Worm (Caenorhabditis elegans) whole organism, L1 larva: ENCODE measurements around the gene Y42H9B.3.

Source experiments
- C04F5.9 ChIP-seq: sonication (generic microtip); optimal IDR thresholded peaks from 2 replicates; lab custom pipeline; 2016; ENCODE audit warnings: missing genetic modification characterization, missing compliant biosample characterization
- C34B4.2 ChIP-seq: sonication (generic microtip); optimal IDR thresholded peaks from 2 replicates; lab custom pipeline; 2017; ENCODE audit warnings: mild to moderate bottlenecking, missing genetic modification characterization, missing compliant biosample characterization
- Y116A8C.19 ChIP-seq: sonication (generic microtip); optimal IDR thresholded peaks from 2 replicates; lab custom pipeline; 2016; ENCODE audit warnings: missing compliant biosample characterization, missing genetic modification characterization, borderline replicate concordance
- blmp-1 ChIP-seq: fragments of 150-350 bp; optimal IDR thresholded peaks from 2 replicates; lab custom pipeline; 2014; ENCODE audit warnings: missing biosample characterization, missing genetic modification characterization
- ceh-82 ChIP-seq, 3 experiments: fragments of 150-350 bp in 1 of 3; sonication (generic microtip) in 2 of 3; optimal IDR thresholded peaks; 2 replicates each; lab custom pipeline; 2014 to 2017; ENCODE audit warnings: missing biosample characterization in 3 of 3, missing genetic modification characterization in 3 of 3
- ceh-88 ChIP-seq: fragments of 200-800 bp; sonication (Bioruptor generic); IDR thresholded peaks from 2 replicates; pipeline ENCODE4 v1.3.6; 2022; ENCODE audit warnings: missing genetic modification characterization, missing compliant biosample characterization
- ces-1 ChIP-seq: fragments of 150-350 bp; optimal IDR thresholded peaks from 2 replicates; lab custom pipeline; 2014; ENCODE audit warnings: missing biosample characterization, missing genetic modification reagents, missing genetic modification characterization
- dpl-1 ChIP-seq, 3 experiments: fragments of 150-350 bp in 2 of 3; sonication (generic microtip) in 1 of 3; optimal IDR thresholded peaks; 2 replicates each; lab custom pipeline; 2014 to 2017; ENCODE audit warnings: missing biosample characterization in 3 of 3, missing genetic modification characterization in 3 of 3, missing genetic modification reagents in 3 of 3
- egl-13 ChIP-seq: sonication (generic microtip); optimal IDR thresholded peaks from 2 replicates; lab custom pipeline; 2016; ENCODE audit warnings: missing genotype, missing genetic modification reagents, missing genetic modification characterization, missing compliant biosample characterization
- elt-2 ChIP-seq: sonication (generic microtip); optimal IDR thresholded peaks from 2 replicates; lab custom pipeline; 2016; ENCODE audit warnings: missing genetic modification characterization, mild to moderate bottlenecking, inconsistent platforms, missing compliant biosample characterization, missing genetic modification reagents
- elt-3 ChIP-seq, 6 experiments: fragments of 150-350 bp in 1 of 6; sonication (generic microtip); optimal IDR thresholded peaks; 2 replicates each; lab custom pipeline; 2017 to 2018; ENCODE audit warnings: missing biosample characterization in 6 of 6, missing genetic modification characterization in 6 of 6, inconsistent platforms in 1 of 6
- fos-1 ChIP-seq: fragments of 150-350 bp; optimal IDR thresholded peaks from 2 replicates; lab custom pipeline; 2014; ENCODE audit warnings: missing biosample characterization, missing genetic modification characterization
- grh-1 ChIP-seq: fragments of 200-800 bp; sonication (Bioruptor generic); IDR thresholded peaks from 2 replicates; pipeline ENCODE4 v1.3.6; 2022; ENCODE audit warnings: missing genetic modification reagents, missing genetic modification characterization, missing compliant biosample characterization
- hlh-17 ChIP-seq: fragments of 200-800 bp; sonication (Bioruptor generic); optimal IDR thresholded peaks from 2 replicates; lab custom pipeline; 2018; ENCODE audit warnings: missing genetic modification characterization, mild to moderate bottlenecking, missing compliant biosample characterization, moderate library complexity, borderline replicate concordance
- hlh-4 ChIP-seq: sonication (generic microtip); optimal IDR thresholded peaks from 2 replicates; lab custom pipeline; 2016; ENCODE audit warnings: mild to moderate bottlenecking, missing genetic modification characterization, missing compliant biosample characterization
- irx-1 ChIP-seq: sonication (generic microtip); optimal IDR thresholded peaks from 2 replicates; lab custom pipeline; 2016; ENCODE audit warnings: missing genetic modification characterization, missing compliant biosample characterization
- lin-13 ChIP-seq: fragments of 150-350 bp; optimal IDR thresholded peaks from 2 replicates; lab custom pipeline; 2014; ENCODE audit warnings: missing biosample characterization, missing genetic modification reagents, missing genetic modification characterization
- lin-14 ChIP-seq: fragments of 200-800 bp; sonication (Bioruptor generic); optimal IDR thresholded peaks from 2 replicates; lab custom pipeline; 2018; ENCODE audit warnings: mild to moderate bottlenecking, missing genetic modification characterization, moderate library complexity, missing compliant biosample characterization
- lin-35 ChIP-seq, 2 experiments: fragments of 150-350 bp; optimal IDR thresholded peaks; 2 replicates each; lab custom pipeline; 2014; ENCODE audit warnings: missing biosample characterization in 2 of 2, missing genetic modification characterization in 2 of 2, missing genetic modification reagents in 2 of 2
- lin-39 ChIP-seq: fragments of 150-350 bp; optimal IDR thresholded peaks from 2 replicates; lab custom pipeline; 2014; ENCODE audit warnings: missing biosample characterization, missing genetic modification reagents, missing genetic modification characterization
- lsy-2 ChIP-seq, 2 experiments: fragments of 150-350 bp; optimal IDR thresholded peaks; 2 replicates each; lab custom pipeline; 2014; ENCODE audit warnings: missing biosample characterization in 2 of 2, missing genetic modification characterization in 2 of 2
- mdl-1 ChIP-seq, 2 experiments: fragments of 150-350 bp; optimal IDR thresholded peaks; 2 replicates each; lab custom pipeline; 2014 to 2017; ENCODE audit warnings: missing biosample characterization in 2 of 2, missing genetic modification characterization in 2 of 2, inconsistent platforms in 1 of 2
- mep-1 ChIP-seq: fragments of 150-350 bp; optimal IDR thresholded peaks from 2 replicates; lab custom pipeline; 2014; ENCODE audit warnings: missing biosample characterization, missing genetic modification characterization
- nhr-11 ChIP-seq: fragments of 150-350 bp; optimal IDR thresholded peaks from 2 replicates; lab custom pipeline; 2014; ENCODE audit warnings: missing biosample characterization, missing genetic modification characterization
- nhr-12 ChIP-seq: sonication (generic microtip); optimal IDR thresholded peaks from 2 replicates; lab custom pipeline; 2017; ENCODE audit warnings: missing biosample characterization, missing genetic modification characterization
- nhr-19 ChIP-seq: fragments of 200-800 bp; sonication (Bioruptor generic); conservative IDR thresholded peaks from 2 replicates; pipeline ENCODE4 v1.3.6; 2022; ENCODE audit warnings: missing genetic modification characterization, missing compliant biosample characterization
- nhr-20 ChIP-seq: sonication (generic microtip); optimal IDR thresholded peaks from 2 replicates; lab custom pipeline; 2016; ENCODE audit warnings: mild to moderate bottlenecking, missing genetic modification characterization, missing compliant biosample characterization
- nhr-237 ChIP-seq: fragments of 150-350 bp; optimal IDR thresholded peaks from 2 replicates; lab custom pipeline; 2014; ENCODE audit warnings: missing biosample characterization, missing genetic modification characterization
- nhr-71 ChIP-seq: sonication (generic microtip); optimal IDR thresholded peaks from 2 replicates; lab custom pipeline; 2016; ENCODE audit warnings: mild to moderate bottlenecking, missing genetic modification characterization, moderate library complexity, missing compliant biosample characterization
- nhr-84 ChIP-seq: sonication (generic microtip); optimal IDR thresholded peaks from 2 replicates; lab custom pipeline; 2017; ENCODE audit warnings: missing biosample characterization, missing genetic modification characterization
- nhr-85 ChIP-seq: sonication (generic microtip); peaks from one replicate; lab custom pipeline; 2016; ENCODE audit warnings: missing genetic modification characterization, inconsistent platforms, missing compliant biosample characterization
- nhr-90 ChIP-seq: sonication (generic microtip); optimal IDR thresholded peaks from 2 replicates; lab custom pipeline; 2016; ENCODE audit warnings: mild to moderate bottlenecking, missing genetic modification characterization, missing compliant biosample characterization; ENCODE audit not compliant: poor library complexity
- pqm-1 ChIP-seq: sonication (generic microtip); optimal IDR thresholded peaks from 3 replicates; lab custom pipeline; 2017; ENCODE audit warnings: missing biosample characterization, missing genetic modification characterization
- rnt-1 ChIP-seq: sonication (generic microtip); optimal IDR thresholded peaks from 2 replicates; lab custom pipeline; 2016; ENCODE audit warnings: mild to moderate bottlenecking, missing genetic modification characterization, moderate library complexity, missing compliant biosample characterization
- snu-23 ChIP-seq: sonication (generic microtip); optimal IDR thresholded peaks from 2 replicates; lab custom pipeline; 2016; ENCODE audit warnings: missing genetic modification characterization, missing compliant biosample characterization
- sptf-1 ChIP-seq: fragments of 150-350 bp; optimal IDR thresholded peaks from 2 replicates; lab custom pipeline; 2014; ENCODE audit warnings: missing biosample characterization, missing genetic modification characterization
- tbx-2 ChIP-seq: sonication (generic microtip); optimal IDR thresholded peaks from 2 replicates; lab custom pipeline; 2016; ENCODE audit warnings: missing genetic modification characterization, missing compliant biosample characterization
- tlp-1 ChIP-seq: fragments of 150-350 bp; optimal IDR thresholded peaks from 2 replicates; lab custom pipeline; 2014; ENCODE audit warnings: missing biosample characterization, missing genetic modification characterization
- unc-62 ChIP-seq: fragments of 150-350 bp; optimal IDR thresholded peaks from 2 replicates; lab custom pipeline; 2014; ENCODE audit warnings: missing biosample characterization, missing genetic modification reagents, missing genetic modification characterization
- unc-86 ChIP-seq: sonication (generic microtip); optimal IDR thresholded peaks from 2 replicates; lab custom pipeline; 2016; ENCODE audit warnings: missing genetic modification characterization, missing compliant biosample characterization
- unc-98 ChIP-seq: fragments of 200-800 bp; sonication (Bioruptor generic); IDR thresholded peaks from 2 replicates; pipeline ENCODE4 v1.3.6; 2022; ENCODE audit warnings: missing genetic modification characterization, missing compliant biosample characterization
- xbp-1 ChIP-seq: sonication (generic microtip); optimal IDR thresholded peaks from 2 replicates; lab custom pipeline; 2016; ENCODE audit warnings: missing genetic modification characterization, missing compliant biosample characterization
- zag-1 ChIP-seq: fragments of 150-350 bp; optimal IDR thresholded peaks from 2 replicates; lab custom pipeline; 2014; ENCODE audit warnings: missing biosample characterization, missing genetic modification characterization
- zip-4 ChIP-seq: fragments of 200-800 bp; sonication (Bioruptor generic); optimal IDR thresholded peaks from 2 replicates; lab custom pipeline; 2018; ENCODE audit warnings: mild to moderate bottlenecking, missing genetic modification characterization, moderate library complexity, missing compliant biosample characterization
- ztf-4 ChIP-seq: fragments of 150-350 bp; optimal IDR thresholded peaks from 2 replicates; lab custom pipeline; 2014; ENCODE audit warnings: missing biosample characterization, missing genetic modification characterization

Gene Y42H9B.3

ce11 chrIV:8027293-8027866 is 15.2 kb upstream of the Y42H9B.3 start:
- no peak for TF ChIP-seq nhr-84 (tag; lab: Kevin White, UChicago)
- peak; percentile 24 for TF ChIP-seq lin-14 (GFP tag; lab: Kevin White, UChicago)
- TF ChIP-seq nhr-237 = no peak
- TF ChIP-seq nhr-85 (tag; lab: Kevin White, UChicago) = peak; percentile 94
- TF ChIP-seq sptf-1 (tag; lab: Kevin White, UChicago) = no peak
- peak; percentile 33 for TF ChIP-seq nhr-20 (tag; lab: Kevin White, UChicago)
- TF ChIP-seq nhr-71 (tag; lab: Kevin White, UChicago) = peak; percentile 35
- TF ChIP-seq blmp-1 (tag; lab: Kevin White, UChicago) = peak; percentile 71
- peak in 3 of 6 experiments; percentile 37 to 56 (median 44) for TF ChIP-seq elt-3 (tag; optimal IDR thresholded peaks at IDR 0.05; lab: Kevin White, UChicago)
- 0 out of 2 replicates have a peak, but pooled peaks have one; percentile 9 for TF ChIP-seq nhr-19 (GFP tag; lab: Robert Waterston, UW)

- TF ChIP-seq Y116A8C.19 (tag; lab: Kevin White, UChicago) (no peak), nhr-85 (tag; lab: Kevin White, UChicago) (peak; percentile 74), mdl-1 (tag; optimal IDR thresholded peaks at IDR 0.05; lab: Kevin White, UChicago) (peak in 1 of 2 experiments; percentile 24), nhr-71 (tag; lab: Kevin White, UChicago) (peak; percentile 63), nhr-11 (no peak), elt-2 (tag; lab: Kevin White, UChicago) (peak; percentile 62), blmp-1 (tag; lab: Kevin White, UChicago) (peak; percentile 72), C34B4.2 (tag; lab: Kevin White, UChicago) (no peak), irx-1 (no peak), xbp-1 (tag; lab: Kevin White, UChicago) (no peak), ceh-88 (no peak), zag-1 (no peak), egl-13 (tag; lab: Kevin White, UChicago) (no peak), tlp-1 (no peak), lin-13 (GFP tag; lab: Kevin White, UChicago) (no peak), mep-1 (no peak), nhr-12 (tag; lab: Kevin White, UChicago) (no peak), ces-1 (GFP tag; lab: Kevin White, UChicago) (no peak), nhr-90 (peak; percentile 35), lin-39 (tag; lab: Kevin White, UChicago) (no peak), lin-35 (GFP tag; optimal IDR thresholded peaks at IDR 0.05; lab: Kevin White, UChicago) (peak in 1 of 2 experiments; percentile 35), lin-14 (GFP tag; lab: Kevin White, UChicago) (peak; percentile 57), elt-3 (tag; optimal IDR thresholded peaks at IDR 0.05; lab: Kevin White, UChicago) (peak in 4 of 6 experiments; percentile 64 to 85 (median 78)), fos-1 (tag; lab: Kevin White, UChicago) (peak; percentile 40), snu-23 (GFP tag; lab: Kevin White, UChicago) (no peak), C04F5.9 (tag; lab: Kevin White, UChicago) (no peak), rnt-1 (tag; lab: Kevin White, UChicago) (no peak), pqm-1 (tag; lab: Kevin White, UChicago) (peak; percentile 10), ceh-82 (tag; optimal IDR thresholded peaks at IDR 0.05; lab: Kevin White, UChicago) (no peak), dpl-1 (GFP tag; optimal IDR thresholded peaks at IDR 0.05; lab: Kevin White, UChicago) (no peak), unc-98 (GFP tag; lab: Robert Waterston, UW) (no peak), hlh-17 (no peak), zip-4 (GFP tag; lab: Kevin White, UChicago) (no peak), unc-86 (tag; lab: Kevin White, UChicago) (no peak), ztf-4 (tag; lab: Kevin White, UChicago) (no peak), tbx-2 (tag; lab: Kevin White, UChicago) (no peak), nhr-20 (tag; lab: Kevin White, UChicago) (peak; percentile 42), lsy-2 (tag; optimal IDR thresholded peaks at IDR 0.05; lab: Kevin White, UChicago) (peak in 1 of 2 experiments; percentile 17), unc-62 (GFP tag; lab: Kevin White, UChicago) (no peak), grh-1 (GFP tag; lab: Robert Waterston, UW) (no peak), hlh-4 (tag; lab: Kevin White, UChicago) (no peak), nhr-237 (no peak)
Observed at ce11 chrIV:8026361-8026760, 14.1 kb upstream of the Y42H9B.3 start.
